Fruit fly (Drosophila melanogaster) S2 (cell line): ENCODE results near the gene CG9184.

Experiments used
- CG8478 ChIP-seq: fragments of >200 bp; optimal IDR thresholded peaks from 2 replicates; lab custom pipeline; 2018
- CTCF ChIP-seq, 2 experiments: fragments of >200 bp; optimal IDR thresholded peaks; 2 replicates each; lab custom pipeline; 2018

DNA sequence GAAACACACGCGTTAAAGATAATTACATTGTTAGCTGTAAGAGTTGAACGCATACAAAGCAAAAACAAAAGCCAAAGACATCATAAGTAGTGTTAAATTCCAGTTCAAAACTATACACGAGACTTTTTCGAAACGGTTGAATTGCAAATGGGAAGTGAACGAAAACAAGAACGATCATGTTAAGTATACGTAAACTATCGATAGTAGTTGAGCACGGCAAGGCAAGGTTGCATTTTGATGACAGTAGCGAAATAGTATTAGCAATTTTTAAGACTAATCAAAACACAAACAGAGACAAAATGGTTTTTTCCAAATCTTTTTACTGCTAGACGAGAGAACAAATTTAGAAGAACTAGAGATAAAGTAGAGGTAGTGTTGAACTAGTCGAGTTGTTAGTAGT is 27.8 kb downstream of the CG9184 start:
- TF ChIP-seq CTCF (optimal IDR thresholded peaks at IDR 0.05; lab: Kevin White, UChicago) (no peak), CG8478 (no peak)
